Fruit fly (Drosophila melanogaster) whole organism, embryonic: ENCODE results near the gene CG9577.

Experiments used
- Adf1 ChIP-seq: fragments of 200-800 bp; sonication (Bioruptor generic); IDR thresholded peaks from 2 replicates; pipeline ENCODE4 v1.3.6; 2022; ENCODE audit warnings: missing biosample characterization, missing genetic modification characterization
- BEAF-32 ChIP-seq: fragments of 200-800 bp; sonication (Bioruptor generic); optimal IDR thresholded peaks from 3 replicates; lab custom pipeline; 2017; ENCODE audit warnings: missing biosample characterization, missing genetic modification characterization, mild to moderate bottlenecking, moderate library complexity, missing genetic modification reagents
- CG11398 ChIP-seq: fragments of 200-800 bp; sonication (Bioruptor generic); optimal IDR thresholded peaks from 2 replicates; lab custom pipeline; 2016; ENCODE audit warnings: missing biosample characterization, missing genetic modification characterization
- CG13287 ChIP-seq: fragments of 200-800 bp; sonication (Bioruptor generic); IDR thresholded peaks from 2 replicates; pipeline ENCODE4 v1.3.6; 2022; ENCODE audit warnings: missing biosample characterization, missing genetic modification characterization; ENCODE audit not compliant: partially characterized antibody
- CG1603 ChIP-seq: fragments of 200-800 bp; sonication (Bioruptor generic); optimal IDR thresholded peaks from 2 replicates; lab custom pipeline; 2019; ENCODE audit warnings: missing biosample characterization, mild to moderate bottlenecking, missing genetic modification characterization, moderate library complexity
- CG2116 ChIP-seq: fragments of 200-800 bp; sonication (Bioruptor generic); optimal IDR thresholded peaks from 3 replicates; lab custom pipeline; 2018; ENCODE audit warnings: missing biosample characterization, mild to moderate bottlenecking, missing genetic modification characterization
- CG3838 ChIP-seq: fragments of 200-800 bp; sonication (Bioruptor generic); optimal IDR thresholded peaks from 3 replicates; lab custom pipeline; 2016; ENCODE audit warnings: missing biosample characterization, missing genetic modification characterization
- CG3847 ChIP-seq: fragments of 200-800 bp; sonication (Bioruptor generic); IDR thresholded peaks from 2 replicates; pipeline ENCODE4 v1.3.6; 2022; ENCODE audit warnings: missing biosample characterization, missing genetic modification characterization
- CG4617 ChIP-seq: fragments of 200-800 bp; sonication (Bioruptor generic); optimal IDR thresholded peaks from 3 replicates; lab custom pipeline; 2016; ENCODE audit warnings: missing biosample characterization, missing genetic modification characterization, borderline replicate concordance
- CG8359 ChIP-seq: fragments of 200-800 bp; sonication (Bioruptor generic); optimal IDR thresholded peaks from 2 replicates; lab custom pipeline; 2017; ENCODE audit warnings: missing biosample characterization, mild to moderate bottlenecking, missing genetic modification characterization, borderline replicate concordance
- CG9215 ChIP-seq: fragments of 200-800 bp; sonication (Bioruptor generic); IDR thresholded peaks from 2 replicates; pipeline ENCODE4 v1.3.6; 2022; ENCODE audit warnings: missing biosample characterization, missing genetic modification characterization
- Dp ChIP-seq: fragments of 200-800 bp; sonication (Bioruptor generic); optimal IDR thresholded peaks from 2 replicates; lab custom pipeline; 2018; ENCODE audit warnings: missing biosample characterization, mild to moderate bottlenecking, missing genetic modification characterization, moderate library complexity
- Dref ChIP-seq: fragments of 200-800 bp; sonication (Bioruptor generic); IDR thresholded peaks from 2 replicates; pipeline ENCODE4 v1.3.6; 2022; ENCODE audit warnings: missing biosample characterization, missing genetic modification characterization
- Drgx ChIP-seq: fragments of 200-800 bp; sonication (Bioruptor generic); IDR thresholded peaks from 2 replicates; pipeline ENCODE4 v1.3.6; 2022; ENCODE audit warnings: missing biosample characterization, missing genetic modification characterization
- E2f2 ChIP-seq: fragments of 200-800 bp; sonication (Bioruptor generic); IDR thresholded peaks from 2 replicates; pipeline ENCODE4 v1.3.6; 2022; ENCODE audit warnings: missing biosample characterization, missing genetic modification characterization
- Ets65A ChIP-seq: fragments of 200-800 bp; sonication (Bioruptor generic); peaks from one replicate; lab custom pipeline; 2016; ENCODE audit warnings: missing biosample characterization, missing genetic modification characterization
- HLH4C ChIP-seq: fragments of 200-800 bp; sonication (Bioruptor generic); IDR thresholded peaks from 3 replicates; pipeline ENCODE4 v1.3.6; 2022; ENCODE audit warnings: missing biosample characterization, missing genetic modification characterization; ENCODE audit not compliant: partially characterized antibody
- MBD-R2 ChIP-seq: fragments of 200-800 bp; sonication (Bioruptor generic); IDR thresholded peaks from 2 replicates; pipeline ENCODE4 v1.3.6; 2022; ENCODE audit warnings: missing biosample characterization, missing genetic modification characterization
- Med ChIP-seq: fragments of 200-800 bp; sonication (Bioruptor generic); peaks from one replicate; lab custom pipeline; 2016; ENCODE audit warnings: missing biosample characterization, missing genetic modification characterization, mild to moderate bottlenecking, inconsistent platforms, moderate library complexity
- Meics ChIP-seq: fragments of 200-800 bp; sonication (Bioruptor generic); optimal IDR thresholded peaks from 2 replicates; lab custom pipeline; 2017; ENCODE audit warnings: missing biosample characterization, mild to moderate bottlenecking, missing genetic modification characterization
- NC2β ChIP-seq: fragments of 200-800 bp; sonication (Bioruptor generic); optimal IDR thresholded peaks from 2 replicates; lab custom pipeline; 2016; ENCODE audit warnings: missing biosample characterization, missing genetic modification characterization
- Trl ChIP-seq, 3 experiments: fragments of >200 bp in 2 of 3; fragments of 200-800 bp in 1 of 3; sonication (Bioruptor generic) in 1 of 3; optimal IDR thresholded peaks; 2 replicates in 1 of 3; 3 replicates in 2 of 3; lab custom pipeline; 2016 to 2017; ENCODE audit warnings: missing biosample characterization in 1 of 3, missing genetic modification characterization in 1 of 3
- Usf ChIP-seq: fragments of 200-800 bp; sonication (Bioruptor generic); optimal IDR thresholded peaks from 2 replicates; lab custom pipeline; 2017; ENCODE audit warnings: missing genotype, missing biosample characterization, missing genetic modification characterization
- al ChIP-seq: fragments of 200-800 bp; sonication (Bioruptor generic); IDR thresholded peaks from 2 replicates; pipeline ENCODE4 v1.3.6; 2022; ENCODE audit warnings: missing biosample characterization, missing genetic modification characterization
- bsh ChIP-seq, 2 experiments: fragments of 200-800 bp; sonication (Bioruptor generic); optimal IDR thresholded peaks; 2 replicates each; lab custom pipeline; 2017 to 2018; ENCODE audit warnings: mild to moderate bottlenecking in 2 of 2, missing biosample characterization in 2 of 2, missing genetic modification characterization in 2 of 2, moderate library complexity in 1 of 2
- kay ChIP-seq: fragments of 200-800 bp; sonication (Bioruptor generic); optimal IDR thresholded peaks from 2 replicates; lab custom pipeline; 2016; ENCODE audit warnings: missing biosample characterization, missing genetic modification characterization
- nmo ChIP-seq: fragments of 200-800 bp; sonication (Bioruptor generic); optimal IDR thresholded peaks from 2 replicates; lab custom pipeline; 2018; ENCODE audit warnings: missing biosample characterization, mild to moderate bottlenecking, missing genetic modification characterization, moderate library complexity
- nom ChIP-seq: fragments of 200-800 bp; sonication (Bioruptor generic); optimal IDR thresholded peaks from 2 replicates; lab custom pipeline; 2017; ENCODE audit warnings: missing biosample characterization, missing genetic modification characterization, mild to moderate bottlenecking, moderate library complexity, missing genetic modification reagents
- prd ChIP-seq, 3 experiments: fragments of >200 bp in 2 of 3; fragments of 200-800 bp in 1 of 3; sonication (Bioruptor generic) in 1 of 3; optimal IDR thresholded peaks in 2 of 3; IDR thresholded peaks in 1 of 3; 2 replicates in 2 of 3; 3 replicates in 1 of 3; pipeline versions ENCODE4 v1.3.6 to Lab custom; 2017 to 2022; ENCODE audit warnings: missing biosample characterization in 1 of 3, missing genetic modification characterization in 1 of 3
- pzg ChIP-seq: fragments of 200-800 bp; sonication (Bioruptor generic); optimal IDR thresholded peaks from 3 replicates; lab custom pipeline; 2018; ENCODE audit warnings: missing biosample characterization, mild to moderate bottlenecking, missing genetic modification characterization, moderate library complexity
- scrt ChIP-seq: fragments of 200-800 bp; sonication (Bioruptor generic); optimal IDR thresholded peaks from 2 replicates; lab custom pipeline; 2018; ENCODE audit warnings: missing biosample characterization, mild to moderate bottlenecking, missing genetic modification characterization, moderate library complexity
- slou ChIP-seq: fragments of 200-800 bp; sonication (Bioruptor generic); optimal IDR thresholded peaks from 3 replicates; lab custom pipeline; 2016; ENCODE audit warnings: missing biosample characterization, missing genetic modification characterization

The CG9577 gene

dm6 chrX:20166484-20167038, at the start of gene CG9577:
Gene CG9577, plus strand, starts transcription at chrX:20166673.
- TF ChIP-seq Trl (optimal IDR thresholded peaks at IDR 0.05; lab: Kevin White, UChicago): no peak
- no peak for TF ChIP-seq Trl (GFP tag; optimal IDR thresholded peaks at IDR 0.05; lab: Kevin White, UChicago)
- peak; percentile 25 for TF ChIP-seq CG2116
- TF ChIP-seq slou (GFP tag; lab: Kevin White, UChicago): no peak
- TF ChIP-seq scrt (GFP tag; lab: Kevin White, UChicago): peak; percentile 69
- no peak for TF ChIP-seq CG4617 (GFP tag; lab: Kevin White, UChicago)
- TF ChIP-seq Adf1 (GFP tag; lab: Robert Waterston, UW): no peak
- no peak for TF ChIP-seq CG9215
- peak; percentile 81 for TF ChIP-seq CG1603 (tag; lab: Kevin White, UChicago)
- peak; percentile 22 for TF ChIP-seq pzg (GFP tag; lab: Kevin White, UChicago)
- peak in 1 of 2 experiments; percentile 84 for TF ChIP-seq bsh (GFP tag; optimal IDR thresholded peaks at IDR 0.05; lab: Kevin White, UChicago)
- peak; percentile 38 for TF ChIP-seq Med (GFP tag; lab: Kevin White, UChicago)
- peak; percentile 44 for TF ChIP-seq BEAF-32
- peak; percentile 87 for TF ChIP-seq E2f2
- peak; percentile 83 for TF ChIP-seq Dp (GFP tag; lab: Kevin White, UChicago)
- peak; percentile 42; the same call in 1 of the 2 replicates for TF ChIP-seq MBD-R2 (GFP tag; lab: Robert Waterston, UW)
- TF ChIP-seq Usf (GFP tag; lab: Kevin White, UChicago): no peak
- TF ChIP-seq Dref (GFP tag; lab: Robert Waterston, UW): peak; percentile 48
- TF ChIP-seq CG13287 (GFP tag; lab: Robert Waterston, UW): peak; percentile 27
- peak; percentile 98 for TF ChIP-seq nom (GFP tag; lab: Kevin White, UChicago)

dm6 chrX:20122153-20122552, 44.3 kb upstream of the CG9577 start, which contains the start of gene CG34331:
Gene CG34331, plus strand, starts transcription at chrX:20122453.
- TF ChIP-seq HLH4C (0 out of 3 replicates have a peak, but pooled peaks have one; percentile 4), CG11398 (GFP tag; lab: Kevin White, UChicago) (no peak)
- TF ChIP-seq, all 482 proteins: peak for 1

dm6 chrX:20129554-20129953, 36.9 kb upstream of the CG9577 start:
- no peak for TF ChIP-seq al
- TF ChIP-seq Meics: no peak
- TF ChIP-seq pzg (GFP tag; lab: Kevin White, UChicago): no peak
- no peak for TF ChIP-seq CG3847 (GFP tag; lab: Robert Waterston, UW)
- peak; percentile 78 for TF ChIP-seq CG8359
- no peak for TF ChIP-seq nmo (GFP tag; lab: Kevin White, UChicago)
- no peak for TF ChIP-seq kay (GFP tag; lab: Kevin White, UChicago)
- TF ChIP-seq, all 482 proteins: peak for 1

dm6 chrX:20130486-20130885, 36.0 kb upstream of the CG9577 start:
- TF ChIP-seq CG3838 (GFP tag; lab: Kevin White, UChicago): no peak
- TF ChIP-seq prd (optimal IDR thresholded peaks at IDR 0.05; lab: Kevin White, UChicago): no peak
- TF ChIP-seq prd (GFP tag; IDR thresholded peaks at IDR 0.05; lab: Robert Waterston, UW): 0 out of 3 replicates have a peak, but pooled peaks have one; percentile 36
- TF ChIP-seq Drgx: peak; percentile 58

- TF ChIP-seq NC2β (GFP tag; lab: Kevin White, UChicago): no peak
- TF ChIP-seq Ets65A (GFP tag; lab: Kevin White, UChicago): peak; percentile 41
- peak; percentile 98 for TF ChIP-seq CG8359
These were observed 33.0 kb upstream of the CG9577 start, which contains the start of gene CG15322 for dm6 chrX:20133432-20133831. Gene CG15322, plus strand, starts transcription at chrX:20133579.
